Worm (Caenorhabditis elegans) whole organism, L4 larva: ENCODE measurements around the gene gop-2.
A peak's percentile ranks its signal among the peaks of the same experiment; 100 is the strongest.

Experiments
- F26F4.8 ChIP-seq: fragments of 200-800 bp; sonication (Bioruptor generic); conservative IDR thresholded peaks from 2 replicates; pipeline ENCODE4 v1.3.6; 2022; ENCODE audit warnings: missing genetic modification characterization, missing compliant biosample characterization
- F37D6.2 ChIP-seq: sonication (generic microtip); optimal IDR thresholded peaks from 2 replicates; lab custom pipeline; 2016; ENCODE audit warnings: mild to moderate bottlenecking, missing genetic modification characterization, missing compliant biosample characterization
- F44E2.7 ChIP-seq: fragments of 200-800 bp; sonication (Bioruptor generic); IDR thresholded peaks from 2 replicates; pipeline ENCODE4 v2.1.2; 2022; ENCODE audit warnings: missing genetic modification characterization, missing compliant biosample characterization
- R02D3.7 ChIP-seq: fragments of 150-350 bp; sonication (generic microtip); optimal IDR thresholded peaks from 3 replicates; lab custom pipeline; 2014; ENCODE audit warnings: missing biosample characterization, missing genetic modification characterization
- Y105C5A.15 ChIP-seq: fragments of 200-800 bp; sonication (Bioruptor generic); IDR thresholded peaks from 2 replicates; pipeline ENCODE4 v1.3.6; 2022; ENCODE audit warnings: missing genetic modification characterization, missing compliant biosample characterization
- Y48G9A.11 ChIP-seq: fragments of 200-800 bp; sonication (Bioruptor generic); IDR thresholded peaks from 2 replicates; pipeline ENCODE4 v1.3.6; 2022; ENCODE audit warnings: missing genetic modification reagents, missing genetic modification characterization, missing compliant biosample characterization
- aly-2 ChIP-seq: sonication (generic microtip); optimal IDR thresholded peaks from 2 replicates; lab custom pipeline; 2018; ENCODE audit warnings: missing biosample characterization, missing genetic modification characterization
- ama-1 ChIP-seq: fragments of 150-350 bp; optimal IDR thresholded peaks from 2 replicates; lab custom pipeline; 2014; ENCODE audit warnings: inconsistent platforms, mixed read lengths
- arid-1 ChIP-seq: fragments of 200-800 bp; sonication (Bioruptor generic); conservative IDR thresholded peaks from 2 replicates; pipeline ENCODE4 v1.3.6; 2022; ENCODE audit warnings: missing genetic modification reagents, missing genetic modification characterization, missing compliant biosample characterization
- attf-4 ChIP-seq: sonication (generic microtip); optimal IDR thresholded peaks from 3 replicates; lab custom pipeline; 2017; ENCODE audit warnings: missing biosample characterization, missing genetic modification characterization
- ceh-62 ChIP-seq: sonication (generic microtip); optimal IDR thresholded peaks from 2 replicates; lab custom pipeline; 2017; ENCODE audit warnings: missing biosample characterization, missing genetic modification characterization
- cey-2 ChIP-seq: sonication (generic microtip); optimal IDR thresholded peaks from 3 replicates; lab custom pipeline; 2017; ENCODE audit warnings: missing genetic modification characterization, mild to moderate bottlenecking, missing compliant biosample characterization, antibody characterized with exemption, borderline replicate concordance; ENCODE audit not compliant: insufficient read depth
- daf-16 ChIP-seq, 3 experiments: sonication (generic microtip); optimal IDR thresholded peaks; 2 replicates each; lab custom pipeline; 2016 to 2017; ENCODE audit warnings: missing genetic modification characterization in 3 of 3, missing genetic modification reagents in 3 of 3, mild to moderate bottlenecking in 2 of 3, missing compliant biosample characterization in 2 of 3, missing biosample characterization in 1 of 3, moderate library complexity in 1 of 3
- daf-19 ChIP-seq: fragments of 200-800 bp; sonication (Bioruptor generic); conservative IDR thresholded peaks from 2 replicates; pipeline ENCODE4 v1.3.6; 2022; ENCODE audit warnings: missing genetic modification characterization, missing compliant biosample characterization
- dmd-9 ChIP-seq: fragments of 200-800 bp; sonication (Bioruptor generic); IDR thresholded peaks from 2 replicates; pipeline ENCODE4 v1.3.6; 2022; ENCODE audit warnings: missing genetic modification reagents, missing genetic modification characterization, missing compliant biosample characterization
- dpl-1 ChIP-seq: fragments of 150-350 bp; optimal IDR thresholded peaks from 2 replicates; lab custom pipeline; 2014; ENCODE audit warnings: missing biosample characterization, missing genetic modification reagents, missing genetic modification characterization
- dve-1 ChIP-seq: sonication (generic microtip); optimal IDR thresholded peaks from 2 replicates; lab custom pipeline; 2017; ENCODE audit warnings: antibody characterized with exemption, mild to moderate bottlenecking, missing genetic modification characterization, missing compliant biosample characterization; ENCODE audit not compliant: insufficient read depth
- egl-43 ChIP-seq: fragments of 200-800 bp; sonication (Bioruptor generic); IDR thresholded peaks from 2 replicates; pipeline ENCODE4 v1.3.6; 2022; ENCODE audit warnings: missing genetic modification reagents, missing genetic modification characterization, missing compliant biosample characterization
- fos-1 ChIP-seq: fragments of 150-350 bp; optimal IDR thresholded peaks from 2 replicates; lab custom pipeline; 2014; ENCODE audit warnings: missing biosample characterization, missing genetic modification characterization
- hif-1 ChIP-seq, 2 experiments: sonication (generic microtip); optimal IDR thresholded peaks; 2 replicates each; lab custom pipeline; 2016 to 2017; ENCODE audit warnings: missing compliant biosample characterization in 2 of 2, missing genetic modification characterization in 2 of 2, missing genetic modification reagents in 2 of 2, missing genotype in 2 of 2, mild to moderate bottlenecking in 1 of 2
- hlh-11 ChIP-seq: fragments of 200-800 bp; sonication (Bioruptor generic); optimal IDR thresholded peaks from 2 replicates; lab custom pipeline; 2018; ENCODE audit warnings: mild to moderate bottlenecking, missing genetic modification characterization, missing compliant biosample characterization
- hmg-1.1 ChIP-seq: fragments of 200-800 bp; sonication (Bioruptor generic); IDR thresholded peaks from 2 replicates; pipeline ENCODE4 v1.3.6; 2022; ENCODE audit warnings: missing genetic modification reagents, missing genetic modification characterization, missing compliant biosample characterization
- lin-39 ChIP-seq: fragments of 150-350 bp; optimal IDR thresholded peaks from 2 replicates; lab custom pipeline; 2014; ENCODE audit warnings: missing biosample characterization, missing genetic modification reagents, missing genetic modification characterization
- lsy-2 ChIP-seq, 2 experiments: fragments of 150-350 bp in 1 of 2; sonication (generic microtip) in 1 of 2; optimal IDR thresholded peaks; 2 replicates each; lab custom pipeline; 2014 to 2017; ENCODE audit warnings: missing biosample characterization in 2 of 2, missing genetic modification characterization in 2 of 2
- madf-5 ChIP-seq, 2 experiments: fragments of 200-800 bp; sonication (Bioruptor generic); IDR thresholded peaks; 2 replicates each; pipeline ENCODE4 v1.3.6; 2022; ENCODE audit warnings: missing compliant biosample characterization in 2 of 2, missing genetic modification characterization in 2 of 2
- mdl-1 ChIP-seq, 2 experiments: fragments of 150-350 bp in 1 of 2; sonication (generic microtip) in 1 of 2; optimal IDR thresholded peaks; 2 replicates each; lab custom pipeline; 2014 to 2017; ENCODE audit warnings: missing biosample characterization in 2 of 2, missing genetic modification characterization in 2 of 2
- mes-2 ChIP-seq: sonication (generic microtip); optimal IDR thresholded peaks from 2 replicates; lab custom pipeline; 2016; ENCODE audit warnings: missing genotype, mild to moderate bottlenecking, missing genetic modification characterization, missing compliant biosample characterization; ENCODE audit not compliant: poor library complexity, severe bottlenecking
- mxl-2 ChIP-seq: fragments of 200-800 bp; sonication (Bioruptor generic); conservative IDR thresholded peaks from 2 replicates; pipeline ENCODE4 v1.3.6; 2022; ENCODE audit warnings: missing genetic modification reagents, missing genetic modification characterization, missing compliant biosample characterization
- nhr-10 ChIP-seq: fragments of 150-350 bp; optimal IDR thresholded peaks from 2 replicates; lab custom pipeline; 2014; ENCODE audit warnings: missing biosample characterization, missing genetic modification characterization
- nhr-102 ChIP-seq: sonication (generic microtip); optimal IDR thresholded peaks from 2 replicates; lab custom pipeline; 2016; ENCODE audit warnings: mild to moderate bottlenecking, missing genetic modification characterization, moderate library complexity, missing compliant biosample characterization
- nhr-111 ChIP-seq: fragments of 200-800 bp; sonication (Bioruptor generic); optimal IDR thresholded peaks from 2 replicates; lab custom pipeline; 2018; ENCODE audit warnings: mild to moderate bottlenecking, missing genetic modification characterization, missing compliant biosample characterization
- nhr-25 ChIP-seq: sonication (generic microtip); optimal IDR thresholded peaks from 2 replicates; lab custom pipeline; 2017; ENCODE audit warnings: missing genetic modification characterization, mild to moderate bottlenecking, missing compliant biosample characterization, antibody characterized with exemption, moderate library complexity, borderline replicate concordance; ENCODE audit not compliant: insufficient read depth
- nhr-28 ChIP-seq: fragments of 150-350 bp; optimal IDR thresholded peaks from 2 replicates; lab custom pipeline; 2014; ENCODE audit warnings: missing biosample characterization, missing genetic modification characterization
- nhr-41 ChIP-seq: fragments of 200-800 bp; sonication (Bioruptor generic); IDR thresholded peaks from 2 replicates; pipeline ENCODE4 v1.3.6; 2022; ENCODE audit warnings: missing genetic modification reagents, missing genetic modification characterization, missing compliant biosample characterization
- nhr-42 ChIP-seq: fragments of 200-800 bp; sonication (Bioruptor generic); IDR thresholded peaks from 2 replicates; pipeline ENCODE4 v1.3.6; 2022; ENCODE audit warnings: missing genetic modification characterization, missing compliant biosample characterization
- nhr-76 ChIP-seq: fragments of 150-350 bp; optimal IDR thresholded peaks from 2 replicates; lab custom pipeline; 2014; ENCODE audit warnings: missing biosample characterization, missing genetic modification characterization
- nhr-77 ChIP-seq: fragments of 150-350 bp; optimal IDR thresholded peaks from 2 replicates; lab custom pipeline; 2014; ENCODE audit warnings: missing biosample characterization, missing genetic modification characterization
- rbr-2 ChIP-seq: sonication (generic microtip); optimal IDR thresholded peaks from 2 replicates; lab custom pipeline; 2016; ENCODE audit warnings: missing genotype, missing genetic modification characterization, missing compliant biosample characterization
- snpc-1.2 ChIP-seq: fragments of 200-800 bp; sonication (Bioruptor generic); IDR thresholded peaks from 2 replicates; pipeline ENCODE4 v1.3.6; 2022; ENCODE audit warnings: missing genetic modification reagents, missing genetic modification characterization, missing compliant biosample characterization
- unc-130 ChIP-seq: sonication (generic microtip); optimal IDR thresholded peaks from 2 replicates; lab custom pipeline; 2016; ENCODE audit warnings: missing genetic modification reagents, missing genetic modification characterization, missing compliant biosample characterization
- unc-62 ChIP-seq, 3 experiments: fragments of 150-350 bp in 1 of 3; sonication (generic microtip); optimal IDR thresholded peaks in 2 of 3; peaks in 1 of 3; 1 replicate in 1 of 3; 2 replicates in 2 of 3; lab custom pipeline; 2014 to 2017; ENCODE audit warnings: missing biosample characterization in 3 of 3, missing genetic modification characterization in 3 of 3, missing genetic modification reagents in 3 of 3, missing genotype in 1 of 3
- zfp-2 ChIP-seq: sonication (generic microtip); optimal IDR thresholded peaks from 2 replicates; lab custom pipeline; 2016; ENCODE audit warnings: mild to moderate bottlenecking, missing genetic modification characterization, missing compliant biosample characterization
- zip-11 ChIP-seq: fragments of 200-800 bp; sonication (Bioruptor generic); IDR thresholded peaks from 2 replicates; pipeline ENCODE4 v1.3.6; 2022; ENCODE audit warnings: missing genetic modification characterization, missing compliant biosample characterization
- ztf-7 ChIP-seq: fragments of 150-350 bp; optimal IDR thresholded peaks from 2 replicates; lab custom pipeline; 2014; ENCODE audit warnings: missing biosample characterization, missing genetic modification characterization

The gop-2 gene

DNA sequence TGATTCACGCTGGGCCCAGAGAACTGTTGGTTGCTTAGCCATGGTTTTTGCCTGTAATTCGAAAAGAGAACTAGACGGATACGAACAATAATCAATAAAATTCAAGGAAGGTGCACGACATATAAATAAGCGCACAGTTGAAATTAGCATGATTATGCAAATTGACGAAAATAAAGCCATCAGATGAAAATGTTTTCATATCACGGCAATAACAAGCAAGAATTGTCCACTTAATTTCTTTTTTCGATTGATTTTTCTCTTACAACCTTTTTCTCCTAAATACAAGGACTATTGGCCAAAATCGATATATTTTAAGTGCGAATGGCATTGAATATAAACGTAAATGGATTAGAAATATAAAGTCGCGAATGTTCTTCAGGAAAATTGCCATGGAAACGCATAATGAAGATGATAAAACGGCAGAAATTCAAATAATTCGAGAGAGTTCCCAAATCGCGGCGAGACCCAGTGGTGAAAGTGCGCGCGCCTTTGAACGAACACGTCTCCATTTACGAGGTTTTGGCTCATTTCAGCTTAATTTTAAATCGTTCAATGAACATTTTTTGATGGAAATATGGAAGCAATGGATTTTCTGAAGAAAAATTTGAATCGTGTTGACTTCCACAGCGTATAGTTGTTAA lies 16.0 kb downstream of the gop-2 start, which contains the start of the genes daf-41 and toc-1 (continued):
- TF ChIP-seq hif-1 (tag; optimal IDR thresholded peaks at IDR 0.05; lab: Kevin White, UChicago), result no peak
- no peak for TF ChIP-seq nhr-10 (tag; lab: Kevin White, UChicago)
- no peak for TF ChIP-seq hmg-1.1 (GFP tag; lab: Robert Waterston, UW)
- TF ChIP-seq attf-4, result no peak
- TF ChIP-seq cey-2 (tag; lab: Kevin White, UChicago), result no peak
- no peak for TF ChIP-seq zip-11 (GFP tag; lab: Robert Waterston, UW)
- TF ChIP-seq mxl-2 (GFP tag; lab: Robert Waterston, UW), result no peak
- no peak for TF ChIP-seq daf-19 (GFP tag; lab: Robert Waterston, UW)
- TF ChIP-seq madf-5 (GFP tag; IDR thresholded peaks at IDR 0.05; lab: Robert Waterston, UW), result no peak
- peak; percentile 25 for TF ChIP-seq rbr-2 (tag; lab: Kevin White, UChicago)
- TF ChIP-seq dpl-1 (GFP tag; lab: Kevin White, UChicago), result peak; percentile 60
- TF ChIP-seq nhr-77, result no peak
- TF ChIP-seq lin-39 (tag; lab: Kevin White, UChicago), result no peak
- TF ChIP-seq daf-16 (GFP tag; optimal IDR thresholded peaks at IDR 0.05; lab: Kevin White, UChicago), result no peak
- peak; percentile 24 for TF ChIP-seq daf-16 (tag; optimal IDR thresholded peaks at IDR 0.05; lab: Kevin White, UChicago)
- TF ChIP-seq F37D6.2, result no peak
- no peak for TF ChIP-seq aly-2 (tag; lab: Kevin White, UChicago)
- TF ChIP-seq mes-2 (tag; lab: Kevin White, UChicago), result peak; percentile 71
- no peak for TF ChIP-seq nhr-41 (GFP tag; lab: Robert Waterston, UW)
- TF ChIP-seq fos-1 (tag; lab: Kevin White, UChicago), result no peak
- no peak for TF ChIP-seq unc-130 (GFP tag; lab: Kevin White, UChicago)
- TF ChIP-seq ceh-62 (tag; lab: Kevin White, UChicago), result no peak
- no peak for TF ChIP-seq R02D3.7 (tag; lab: Kevin White, UChicago)
- no peak for TF ChIP-seq egl-43
- TF ChIP-seq nhr-102, result no peak
- TF ChIP-seq nhr-76 (tag; lab: Kevin White, UChicago), result no peak
- TF ChIP-seq nhr-25 (tag; lab: Kevin White, UChicago), result no peak
- TF ChIP-seq Y105C5A.15 (GFP tag; lab: Robert Waterston, UW), result no peak
- TF ChIP-seq ztf-7, result peak; percentile 17
- TF ChIP-seq lsy-2 (tag; optimal IDR thresholded peaks at IDR 0.05; lab: Kevin White, UChicago), result peak in 1 of 2 experiments; percentile 77
- TF ChIP-seq dmd-9, result no peak
- no peak for TF ChIP-seq mdl-1 (tag; optimal IDR thresholded peaks at IDR 0.05; lab: Kevin White, UChicago)
- TF ChIP-seq dve-1 (tag; lab: Kevin White, UChicago), result peak; percentile 25
- TF ChIP-seq arid-1, result no peak
- TF ChIP-seq zfp-2 (tag; lab: Kevin White, UChicago), result no peak
- no peak for TF ChIP-seq snpc-1.2 (GFP tag; lab: Robert Waterston, UW)
- no peak for TF ChIP-seq hlh-11
- no peak for TF ChIP-seq nhr-28 (tag; lab: Kevin White, UChicago)

DNA sequence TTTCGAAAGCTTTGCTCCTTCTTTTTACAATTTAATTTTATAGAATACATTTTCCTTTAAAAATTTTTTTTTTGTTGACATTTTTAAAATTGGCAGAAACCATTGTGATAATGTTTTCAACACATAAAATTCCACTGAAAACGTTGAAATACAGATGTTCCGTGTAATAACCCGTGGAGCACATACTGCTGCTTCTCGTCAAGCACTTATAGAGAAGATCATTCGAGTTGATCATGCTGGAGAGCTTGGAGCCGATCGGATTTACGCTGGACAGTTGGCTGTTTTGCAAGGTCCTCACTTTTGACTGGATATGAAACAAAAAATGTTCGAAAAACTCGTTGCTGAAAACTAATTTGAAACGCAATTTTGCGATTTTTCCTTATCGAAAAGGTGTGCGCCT lies 18.9 kb downstream of the gop-2 start, which contains the start of gene clk-1:
Gene clk-1, plus strand, starts transcription at position 155 of the 400 bp plus-strand sequence.
- TF ChIP-seq rbr-2 (tag; lab: Kevin White, UChicago) (no peak), nhr-102 (peak; percentile 13), Y48G9A.11 (0 out of 2 replicates have a peak, but pooled peaks have one; percentile 7), ama-1 (lab: Kevin White, UChicago) (peak; percentile 50), unc-62 (GFP tag; optimal IDR thresholded peaks at IDR 0.05 in 1 of 2; lab: Kevin White, UChicago) (peak in 1 of 2 experiments; percentile 24), unc-62 (tag; optimal IDR thresholded peaks at IDR 0.05; lab: Kevin White, UChicago) (no peak), nhr-111 (GFP tag; lab: Kevin White, UChicago) (peak; percentile 31), ceh-62 (tag; lab: Kevin White, UChicago) (no peak), hif-1 (tag; optimal IDR thresholded peaks at IDR 0.05; lab: Kevin White, UChicago) (no peak), F44E2.7 (GFP tag; lab: Robert Waterston, UW) (no peak), F26F4.8 (GFP tag; lab: Robert Waterston, UW) (0 out of 2 replicates have a peak, but pooled peaks have one; percentile 56), R02D3.7 (tag; lab: Kevin White, UChicago) (no peak), nhr-42 (peak; percentile 50; the same call in 1 of the 2 replicates), Y105C5A.15 (GFP tag; lab: Robert Waterston, UW) (0 out of 2 replicates have a peak, but pooled peaks have one; percentile 12), zfp-2 (tag; lab: Kevin White, UChicago) (no peak)
